Worm (Caenorhabditis elegans) whole organism, late embryonic: Measurements from ENCODE around the gene sre-51.

Experiments used
- ceh-14 ChIP-seq: sonication (generic microtip); optimal IDR thresholded peaks from 2 replicates; lab custom pipeline; 2016; ENCODE audit warnings: missing genotype, missing genetic modification characterization, missing compliant biosample characterization
- ceh-2 ChIP-seq: sonication (generic microtip); optimal IDR thresholded peaks from 2 replicates; lab custom pipeline; 2016; ENCODE audit warnings: missing genotype, missing genetic modification characterization, missing compliant biosample characterization
- ceh-48 ChIP-seq: sonication (generic microtip); optimal IDR thresholded peaks from 2 replicates; lab custom pipeline; 2016; ENCODE audit warnings: missing genetic modification characterization, inconsistent platforms, missing compliant biosample characterization
- ceh-6 ChIP-seq: fragments of 200-800 bp; sonication (Bioruptor generic); optimal IDR thresholded peaks from 2 replicates; lab custom pipeline; 2018; ENCODE audit warnings: mild to moderate bottlenecking, missing genetic modification characterization, missing compliant biosample characterization
- elt-2 ChIP-seq: sonication (generic microtip); optimal IDR thresholded peaks from 2 replicates; lab custom pipeline; 2016; ENCODE audit warnings: missing genetic modification reagents, missing genetic modification characterization, missing compliant biosample characterization
- nhr-11 ChIP-seq: fragments of 150-350 bp; optimal IDR thresholded peaks from 2 replicates; lab custom pipeline; 2014; ENCODE audit warnings: missing biosample characterization, missing genetic modification characterization
- odd-2 ChIP-seq: sonication (generic microtip); optimal IDR thresholded peaks from 2 replicates; lab custom pipeline; 2017; ENCODE audit warnings: antibody characterized with exemption, mild to moderate bottlenecking, missing genetic modification characterization, missing compliant biosample characterization
- pha-2 ChIP-seq: sonication (generic microtip); optimal IDR thresholded peaks from 2 replicates; lab custom pipeline; 2017; ENCODE audit warnings: mild to moderate bottlenecking, missing genetic modification characterization, missing compliant biosample characterization
- pqm-1 ChIP-seq: sonication (generic microtip); optimal IDR thresholded peaks from 2 replicates; lab custom pipeline; 2016; ENCODE audit warnings: missing genetic modification characterization, missing compliant biosample characterization
- rnt-1 ChIP-seq: sonication (generic microtip); optimal IDR thresholded peaks from 2 replicates; lab custom pipeline; 2016; ENCODE audit warnings: missing genetic modification characterization, missing compliant biosample characterization
- sox-4 ChIP-seq: sonication (generic microtip); optimal IDR thresholded peaks from 2 replicates; lab custom pipeline; 2017; ENCODE audit warnings: mild to moderate bottlenecking, missing genetic modification characterization, inconsistent platforms, missing compliant biosample characterization
- syd-9 ChIP-seq: sonication (generic microtip); optimal IDR thresholded peaks from 2 replicates; lab custom pipeline; 2016; ENCODE audit warnings: mild to moderate bottlenecking, missing genetic modification characterization, moderate library complexity, missing compliant biosample characterization
- unc-3 ChIP-seq, 2 experiments: fragments of 200-800 bp in 1 of 2; sonication (Bioruptor generic) in 1 of 2; sonication (generic microtip) in 1 of 2; conservative IDR thresholded peaks in 1 of 2; optimal IDR thresholded peaks in 1 of 2; 2 replicates each; pipeline versions ENCODE4 v1.3.6 to Lab custom; 2016 to 2022; ENCODE audit warnings: missing compliant biosample characterization in 2 of 2, missing genetic modification characterization in 2 of 2, missing genetic modification reagents in 1 of 2
- unc-42 ChIP-seq: sonication (generic microtip); optimal IDR thresholded peaks from 2 replicates; lab custom pipeline; 2016; ENCODE audit warnings: missing genotype, missing genetic modification characterization, missing compliant biosample characterization

DNA sequence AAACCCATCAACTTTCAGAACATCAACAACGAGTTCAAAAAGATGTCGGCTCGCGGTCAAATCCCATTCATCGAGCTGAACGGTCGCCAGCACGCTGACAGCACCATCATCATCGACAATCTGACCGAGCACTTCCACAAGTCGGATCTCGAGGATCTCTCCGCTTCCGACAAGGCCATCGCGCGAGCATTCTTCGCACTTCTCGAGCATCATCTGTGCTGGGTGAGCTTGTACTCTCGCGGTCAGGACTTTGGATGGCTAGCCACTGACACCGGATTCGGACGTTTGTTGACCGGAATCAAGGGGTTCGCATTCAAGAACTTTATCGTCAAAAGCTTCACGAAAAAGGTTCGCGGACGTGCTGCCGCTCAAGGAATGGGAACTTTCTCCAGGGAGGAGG lies 46.8 kb upstream of the sre-51 start:
- TF ChIP-seq ceh-48 (tag; lab: Kevin White, UChicago) = no peak
- no peak for TF ChIP-seq rnt-1 (tag; lab: Kevin White, UChicago)
- no peak for TF ChIP-seq unc-3 (GFP tag; conservative IDR thresholded peaks at IDR 0.05; lab: Robert Waterston, UW)
- no peak for TF ChIP-seq unc-3 (tag; optimal IDR thresholded peaks at IDR 0.05; lab: Kevin White, UChicago)
- TF ChIP-seq unc-42 (tag; lab: Kevin White, UChicago) = no peak
- no peak for TF ChIP-seq ceh-14 (tag; lab: Kevin White, UChicago)
- TF ChIP-seq ceh-6 (GFP tag; lab: Kevin White, UChicago) = no peak
- no peak for TF ChIP-seq sox-4 (tag; lab: Kevin White, UChicago)
- TF ChIP-seq nhr-11 = no peak
- no peak for TF ChIP-seq syd-9 (tag; lab: Kevin White, UChicago)
- TF ChIP-seq pha-2 (tag; lab: Kevin White, UChicago) = no peak
- TF ChIP-seq pqm-1 (tag; lab: Kevin White, UChicago) = no peak
- no peak for TF ChIP-seq ceh-2 (tag; lab: Kevin White, UChicago)
- TF ChIP-seq elt-2 = no peak
- TF ChIP-seq odd-2 = no peak
